3 fruit fly cellular contexts compared by ENCODE assay signal in the genomic region with DNA sequence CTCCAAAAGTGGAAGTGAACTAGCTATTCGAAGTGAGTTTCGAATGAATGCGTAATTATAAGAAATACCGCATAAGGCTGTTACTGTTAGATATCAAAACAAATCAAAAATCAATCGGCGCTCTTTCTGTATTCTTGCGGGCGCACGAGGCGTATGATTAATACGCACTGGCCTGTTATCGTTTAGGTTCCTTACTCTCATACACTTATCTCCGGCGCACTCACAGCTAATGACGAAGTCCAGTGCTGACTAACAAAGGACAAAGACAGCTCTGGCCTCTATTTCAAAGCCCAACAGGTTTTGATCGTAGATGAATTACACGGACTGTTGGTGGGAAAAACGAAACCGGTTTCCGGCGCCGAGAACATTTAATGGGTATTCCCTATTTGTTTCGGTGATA.
TF ChIP-seq lines count a peak whose summit lies in the region.

No protein-coding gene starts in this region.

- no peak for TF ChIP-seq CTCF in whole organism, embryonic (GFP tag; optimal IDR thresholded peaks at IDR 0.05; lab: Kevin White, UChicago)

TF ChIP-seq in whole organism, embryonic, 481 proteins besides CTCF, POLR2A, EP300 and RAD21 (continues in another document):
- TF ChIP-seq Elba2 (GFP tag; optimal IDR thresholded peaks at IDR 0.05; lab: Kevin White, UChicago) (no peak), tin (GFP tag; optimal IDR thresholded peaks at IDR 0.05; lab: Kevin White, UChicago) (no peak), CrebB (tag; optimal IDR thresholded peaks at IDR 0.05; lab: Kevin White, UChicago) (no peak), vfl (GFP tag; optimal IDR thresholded peaks at IDR 0.05; lab: Kevin White, UChicago) (no peak), CG2129 (GFP tag; IDR thresholded peaks at IDR 0.05; lab: Robert Waterston, UW; ENCODE audit: partially characterized antibody) (no peak), bigmax (GFP tag; optimal IDR thresholded peaks at IDR 0.05; lab: Kevin White, UChicago) (no peak), Dll (GFP tag; IDR thresholded peaks at IDR 0.05; lab: Robert Waterston, UW; ENCODE audit: partially characterized antibody) (no peak), CG15514 (GFP tag; optimal IDR thresholded peaks at IDR 0.05; lab: Kevin White, UChicago) (peak; percentile 38), sens (GFP tag; lab: Kevin White, UChicago) (peak; percentile 8), CG10366 (GFP tag; IDR thresholded peaks at IDR 0.05; lab: Robert Waterston, UW) (no peak), B-H1 (GFP tag; IDR thresholded peaks at IDR 0.05; lab: Robert Waterston, UW) (no peak), ci (GFP tag; IDR thresholded peaks at IDR 0.05; lab: Robert Waterston, UW) (no peak), Mrtf (GFP tag; IDR thresholded peaks at IDR 0.05; lab: Robert Waterston, UW) (no peak), CG34376 (GFP tag; optimal IDR thresholded peaks at IDR 0.05; lab: Kevin White, UChicago) (no peak), CG12236 (GFP tag; optimal IDR thresholded peaks at IDR 0.05; lab: Kevin White, UChicago) (no peak), gfzf (GFP tag; optimal IDR thresholded peaks at IDR 0.05; lab: Kevin White, UChicago) (no peak), E2f2 (GFP tag; IDR thresholded peaks at IDR 0.05; lab: Robert Waterston, UW) (no peak), pan (optimal IDR thresholded peaks at IDR 0.05; lab: Kevin White, UChicago) (no peak), pan (GFP tag; optimal IDR thresholded peaks at IDR 0.05 in 1 of 2, IDR thresholded peaks at IDR 0.05 in 1 of 2) (no peak), dm (GFP tag; optimal IDR thresholded peaks at IDR 0.05; lab: Kevin White, UChicago) (no peak), disco-r (GFP tag; optimal IDR thresholded peaks at IDR 0.05; lab: Kevin White, UChicago) (no peak), CG2199 (GFP tag; IDR thresholded peaks at IDR 0.05; lab: Robert Waterston, UW) (no peak), BEAF-32 (GFP tag; optimal IDR thresholded peaks at IDR 0.05; lab: Kevin White, UChicago) (no peak), sd (tag; optimal IDR thresholded peaks at IDR 0.05; lab: Kevin White, UChicago) (peak; percentile 13), toy (GFP tag; IDR thresholded peaks at IDR 0.05; lab: Robert Waterston, UW) (no peak), CG6654 (GFP tag; optimal IDR thresholded peaks at IDR 0.05; lab: Kevin White, UChicago) (no peak), CG9817 (tag; optimal IDR thresholded peaks at IDR 0.05; lab: Kevin White, UChicago) (no peak), Chrac-16 (GFP tag; optimal IDR thresholded peaks at IDR 0.05; lab: Kevin White, UChicago) (no peak), YL-1 (GFP tag; optimal IDR thresholded peaks at IDR 0.05; lab: Kevin White, UChicago) (no peak), chinmo (GFP tag; IDR thresholded peaks at IDR 0.05; lab: Robert Waterston, UW; ENCODE audit: partially characterized antibody) (0 out of 4 replicates have a peak, but pooled peaks have one; percentile 38)

TF ChIP-seq in whole organism, pupa, 21 proteins besides CTCF, POLR2A, EP300 and RAD21:
- no peak for TF ChIP-seq rn (GFP tag; IDR thresholded peaks at IDR 0.05; lab: Robert Waterston, UW)
- no peak for TF ChIP-seq EcR (GFP tag; optimal IDR thresholded peaks at IDR 0.05; lab: Kevin White, UChicago)
- TF ChIP-seq CG9948 (tag; optimal IDR thresholded peaks at IDR 0.05; lab: Kevin White, UChicago), result no peak
- TF ChIP-seq Pif1A (GFP tag; optimal IDR thresholded peaks at IDR 0.05; lab: Kevin White, UChicago), result no peak
- TF ChIP-seq CG4496 (GFP tag; IDR thresholded peaks at IDR 0.05; lab: Robert Waterston, UW), result peak; percentile 35; the same call in 1 of the 3 replicates
- TF ChIP-seq CG14655 (GFP tag; optimal IDR thresholded peaks at IDR 0.05; lab: Kevin White, UChicago), result no peak

TF ChIP-seq in whole organism, wandering third instar larva, 38 proteins besides CTCF, POLR2A, EP300 and RAD21:
- no peak for TF ChIP-seq Sp1 (GFP tag; optimal IDR thresholded peaks at IDR 0.05; lab: Kevin White, UChicago)
- no peak for TF ChIP-seq Hr78 (GFP tag; optimal IDR thresholded peaks at IDR 0.05; lab: Kevin White, UChicago)
- no peak for TF ChIP-seq Rel (GFP tag; optimal IDR thresholded peaks at IDR 0.05; lab: Kevin White, UChicago)
- peak; percentile 87 for TF ChIP-seq Rel (tag; optimal IDR thresholded peaks at IDR 0.05; lab: Kevin White, UChicago)
- TF ChIP-seq sage (GFP tag; optimal IDR thresholded peaks at IDR 0.05; lab: Kevin White, UChicago), result no peak
- no peak for TF ChIP-seq psq (GFP tag; optimal IDR thresholded peaks at IDR 0.05; lab: Kevin White, UChicago)
